Fruit fly (Drosophila melanogaster): Measurements from ENCODE around the gene hng3.

hng3 gene

dm6 chr3L:775053-775355, 19.7 kb upstream of the hng3 start (continued):
- TF ChIP-seq CG3919 (GFP tag; optimal IDR thresholded peaks at IDR 0.05) (peak; percentile 51), CG6808 (GFP tag; optimal IDR thresholded peaks at IDR 0.05) (no peak), Eip75B (GFP tag; optimal IDR thresholded peaks at IDR 0.05) (no peak), CG10631 (GFP tag; optimal IDR thresholded peaks at IDR 0.05) (peak; percentile 5), CG11902 (GFP tag; optimal IDR thresholded peaks at IDR 0.05) (peak; percentile 8), esn (GFP tag; optimal IDR thresholded peaks at IDR 0.05) (no peak), cyc (GFP tag; optimal IDR thresholded peaks at IDR 0.05) (no peak), CG4318 (GFP tag; optimal IDR thresholded peaks at IDR 0.05) (peak; percentile 49), CG11762 (GFP tag; optimal IDR thresholded peaks at IDR 0.05; ENCODE audit: insufficient read depth) (peak; percentile 7), CG11294 (GFP tag; IDR thresholded peaks at IDR 0.05) (peak; percentile 71), CG15336 (GFP tag; IDR thresholded peaks at IDR 0.05) (peak; percentile 44), CG7368 (GFP tag; optimal IDR thresholded peaks at IDR 0.05) (peak; percentile 27), OdsH (GFP tag; optimal IDR thresholded peaks at IDR 0.05) (peak; percentile 55), pdm3 (GFP tag; optimal IDR thresholded peaks at IDR 0.05) (peak; percentile 45), Lpt (GFP tag; optimal IDR thresholded peaks at IDR 0.05) (no peak), CG9139 (GFP tag; optimal IDR thresholded peaks at IDR 0.05) (no peak), svp (GFP tag) (peak; percentile 27), Blimp-1 (GFP tag; optimal IDR thresholded peaks at IDR 0.05) (no peak)

dm6 chr3L:774209-775052, 19.1 kb upstream of the hng3 start:
- peak; percentile 46 for TF ChIP-seq fkh (GFP tag; optimal IDR thresholded peaks at IDR 0.05)
- TF ChIP-seq pdm3 (GFP tag; optimal IDR thresholded peaks at IDR 0.05), result no peak
- no peak for TF ChIP-seq Gug (GFP tag; IDR thresholded peaks at IDR 0.05)
- no peak for TF ChIP-seq topi (GFP tag; optimal IDR thresholded peaks at IDR 0.05)
- no peak for TF ChIP-seq Smox (GFP tag; optimal IDR thresholded peaks at IDR 0.05)
- no peak for TF ChIP-seq salr (GFP tag; optimal IDR thresholded peaks at IDR 0.05)
- no peak for TF ChIP-seq spab (GFP tag; optimal IDR thresholded peaks at IDR 0.05)
- TF ChIP-seq svp (GFP tag), result peak; percentile 69
- TF ChIP-seq OdsH (GFP tag; optimal IDR thresholded peaks at IDR 0.05), result no peak
- TF ChIP-seq Eip78C (GFP tag), result peak; percentile 5
- peak; percentile 14 for TF ChIP-seq CG6854 (GFP tag; optimal IDR thresholded peaks at IDR 0.05)
- TF ChIP-seq vri (GFP tag; optimal IDR thresholded peaks at IDR 0.05), result peak; percentile 5
- no peak for TF ChIP-seq CG7368 (GFP tag; optimal IDR thresholded peaks at IDR 0.05)
- no peak for TF ChIP-seq CG31627 (GFP tag; optimal IDR thresholded peaks at IDR 0.05)
- no peak for TF ChIP-seq Sox15 (GFP tag; optimal IDR thresholded peaks at IDR 0.05)

dm6 chr3L:772193-772592, 16.9 kb upstream of the hng3 start:
- TF ChIP-seq CG8319 (GFP tag; optimal IDR thresholded peaks at IDR 0.05), result peak; percentile 49
- peak; percentile 70 for TF ChIP-seq esn (GFP tag; optimal IDR thresholded peaks at IDR 0.05)
- TF ChIP-seq Met (GFP tag; optimal IDR thresholded peaks at IDR 0.05), result peak; percentile 78
- peak; percentile 60 for TF ChIP-seq CG6792 (GFP tag; optimal IDR thresholded peaks at IDR 0.05)
- no peak for TF ChIP-seq dac (GFP tag; optimal IDR thresholded peaks at IDR 0.05)
- no peak for TF ChIP-seq CG16779 (tag; optimal IDR thresholded peaks at IDR 0.05)
- TF ChIP-seq CG8632 (GFP tag; optimal IDR thresholded peaks at IDR 0.05), result peak; percentile 27
- TF ChIP-seq CG11902 (GFP tag; optimal IDR thresholded peaks at IDR 0.05), result peak; percentile 60
- peak; percentile 41 for TF ChIP-seq Blimp-1 (GFP tag; optimal IDR thresholded peaks at IDR 0.05)
- peak; percentile 46 for TF ChIP-seq CG10669 (GFP tag; optimal IDR thresholded peaks at IDR 0.05)
- TF ChIP-seq Hr39 (GFP tag; optimal IDR thresholded peaks at IDR 0.05), result peak; percentile 72
- TF ChIP-seq CG7368 (GFP tag; optimal IDR thresholded peaks at IDR 0.05), result peak; percentile 59
- peak; percentile 49 for TF ChIP-seq acj6 (GFP tag; optimal IDR thresholded peaks at IDR 0.05)
- no peak for TF ChIP-seq Hr38 (GFP tag; optimal IDR thresholded peaks at IDR 0.05)
- peak; percentile 57 for TF ChIP-seq achi (GFP tag; optimal IDR thresholded peaks at IDR 0.05)
- peak; percentile 35 for TF ChIP-seq CG3032 (tag; optimal IDR thresholded peaks at IDR 0.05)
- peak in 1 of 2 experiments; percentile 22 for TF ChIP-seq ss (GFP tag; optimal IDR thresholded peaks at IDR 0.05)
- no peak for TF ChIP-seq CG6854 (GFP tag; optimal IDR thresholded peaks at IDR 0.05)
- no peak for TF ChIP-seq fd85E (GFP tag; optimal IDR thresholded peaks at IDR 0.05)
- TF ChIP-seq CG9139 (GFP tag; optimal IDR thresholded peaks at IDR 0.05), result no peak
- peak; percentile 62 for TF ChIP-seq lz (GFP tag; optimal IDR thresholded peaks at IDR 0.05)
- TF ChIP-seq CG34406 (GFP tag; optimal IDR thresholded peaks at IDR 0.05), result peak; percentile 36
- TF ChIP-seq net (GFP tag; optimal IDR thresholded peaks at IDR 0.05), result no peak
- no peak for TF ChIP-seq fkh (GFP tag; optimal IDR thresholded peaks at IDR 0.05)
- TF ChIP-seq pdm3 (GFP tag; optimal IDR thresholded peaks at IDR 0.05), result peak; percentile 38
- TF ChIP-seq eg (GFP tag; IDR thresholded peaks at IDR 0.05), result peak; percentile 24; the same call in 1 of the 3 replicates
- peak; percentile 57 for TF ChIP-seq Eip75B (GFP tag; optimal IDR thresholded peaks at IDR 0.05)
- TF ChIP-seq Gug (GFP tag; IDR thresholded peaks at IDR 0.05), result 0 out of 2 replicates have a peak, but pooled peaks have one; percentile 12

Data from whole organism, prepupa.